Worm (Caenorhabditis elegans) whole organism, L4/young adult: ENCODE data around the gene C43G2.3.

Experiments used
- W03F9.2 ChIP-seq: fragments of 150-350 bp; optimal IDR thresholded peaks from 2 replicates; lab custom pipeline; 2014; ENCODE audit warnings: missing biosample characterization, missing genetic modification characterization
- dao-5 ChIP-seq: sonication (generic microtip); optimal IDR thresholded peaks from 2 replicates; lab custom pipeline; 2016; ENCODE audit warnings: missing genotype, missing genetic modification characterization, moderate library complexity, missing compliant biosample characterization
- him-1 ChIP-seq: sonication (generic microtip); optimal IDR thresholded peaks from 2 replicates; lab custom pipeline; 2016; ENCODE audit warnings: missing genotype, missing genetic modification reagents, missing genetic modification characterization, missing compliant biosample characterization

- no peak for TF ChIP-seq him-1 (tag; lab: Kevin White, UChicago)
- TF ChIP-seq dao-5 (tag; lab: Kevin White, UChicago): no peak
- no peak for TF ChIP-seq W03F9.2 (tag; lab: Kevin White, UChicago)
Observed at ce11 chrIV:6603549-6603948, 25.5 kb downstream of the C43G2.3 start.
